Worm (Caenorhabditis elegans): ENCODE data around the gene str-222.

str-222 gene

ce11 chrV:1668216-1668615, 32.3 kb downstream of the str-222 start, which contains the start of gene irld-42:
Gene irld-42 (plus strand): TSS chrV:1668516.
- TF ChIP-seq repo-1 (tag; optimal IDR thresholded peaks at IDR 0.05) (no peak), hlh-26 (GFP tag; conservative IDR thresholded peaks at IDR 0.05) (no peak), rcor-1 (GFP tag; IDR thresholded peaks at IDR 0.05) (no peak), ztf-28 (GFP tag; IDR thresholded peaks at IDR 0.05) (no peak), F37B4.10 (GFP tag; IDR thresholded peaks at IDR 0.05) (no peak), mel-28 (tag; optimal IDR thresholded peaks at IDR 0.05; ENCODE audit: borderline replicate concordance) (no peak), ztf-6 (GFP tag; IDR thresholded peaks at IDR 0.05) (no peak)

ce11 chrV:1678228-1678627, 42.3 kb downstream of the str-222 start, which contains the start of gene srw-98:
Gene srw-98 (minus strand): TSS chrV:1678328.
- TF ChIP-seq ceh-100 (GFP tag; IDR thresholded peaks at IDR 0.05) (no peak), K11D2.4 (GFP tag; IDR thresholded peaks at IDR 0.05) (no peak), Y79H2A.3 (GFP tag; conservative IDR thresholded peaks at IDR 0.05) (no peak)

ce11 chrV:1680770-1681169, 44.8 kb downstream of the str-222 start, which contains the start of gene srw-91:
Gene srw-91 (minus strand): TSS chrV:1680870.
- TF ChIP-seq him-1 (tag; optimal IDR thresholded peaks at IDR 0.05) (no peak), sptf-2 (GFP tag; optimal IDR thresholded peaks at IDR 0.05) (no peak)

- TF ChIP-seq F37B4.10 (GFP tag; IDR thresholded peaks at IDR 0.05) (no peak), ztf-28 (GFP tag; IDR thresholded peaks at IDR 0.05) (no peak), hmg-1.2 (GFP tag; IDR thresholded peaks at IDR 0.05) (no peak), attf-3 (GFP tag; conservative IDR thresholded peaks at IDR 0.05) (no peak)
Measured at ce11 chrV:1682279-1682678, 46.3 kb downstream of the str-222 start, which contains the start of gene srh-3. Gene srh-3 (plus strand): TSS chrV:1682579.

ce11 chrV:1685328-1685727, 49.4 kb downstream of the str-222 start, which contains the start of gene srh-5:
Gene srh-5 (plus strand): TSS chrV:1685628.
- TF ChIP-seq B0261.1 (tag; optimal IDR thresholded peaks at IDR 0.05) (no peak), B0019.2 (GFP tag; conservative IDR thresholded peaks at IDR 0.05) (no peak), nhr-179 (tag; optimal IDR thresholded peaks at IDR 0.05) (no peak), sea-2 (GFP tag; IDR thresholded peaks at IDR 0.05) (no peak), rec-8 (tag; optimal IDR thresholded peaks at IDR 0.05) (no peak), ZK185.1 (tag; optimal IDR thresholded peaks at IDR 0.05; ENCODE audit: poor library complexity, severe bottlenecking) (no peak), ceh-40 (GFP tag; IDR thresholded peaks at IDR 0.05) (no peak), attf-6 (GFP tag; IDR thresholded peaks at IDR 0.05) (no peak), F23B12.7 (tag; optimal IDR thresholded peaks at IDR 0.05; ENCODE audit: insufficient read depth) (no peak), bed-1 (GFP tag; IDR thresholded peaks at IDR 0.05) (no peak), madf-8 (GFP tag; conservative IDR thresholded peaks at IDR 0.05) (no peak), T07F8.4 (tag; optimal IDR thresholded peaks at IDR 0.05) (no peak), F55B11.4 (tag; optimal IDR thresholded peaks at IDR 0.05; ENCODE audit: borderline replicate concordance, insufficient read depth) (no peak), egl-44 (GFP tag; IDR thresholded peaks at IDR 0.05) (no peak)

Data from whole organism, young adult.